Fruit fly (Drosophila melanogaster): ENCODE data around the gene Fer1HCH.

DNA sequence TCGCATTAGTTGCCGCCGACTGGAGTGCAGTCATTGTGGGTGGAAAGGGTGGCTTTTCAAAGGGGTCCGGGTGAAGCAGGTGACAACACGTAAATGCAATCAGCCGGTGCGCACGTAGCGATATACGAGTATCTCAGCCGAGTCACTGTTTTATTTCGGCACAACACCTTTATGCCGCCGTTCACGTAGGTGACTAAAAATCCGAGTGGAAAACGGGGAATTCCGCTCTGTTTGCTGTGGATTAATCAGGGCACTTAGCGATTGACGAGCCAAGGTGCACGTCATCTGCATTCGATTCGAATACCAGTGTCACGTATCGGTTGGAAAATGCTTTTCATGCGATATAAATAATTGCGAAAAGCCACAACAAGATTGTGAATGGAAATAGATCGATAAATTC, 18.5 kb upstream of the Fer1HCH start:
- TF ChIP-seq fru (GFP tag; optimal IDR thresholded peaks at IDR 0.05): no peak
- no peak for TF ChIP-seq Hr78 (GFP tag; optimal IDR thresholded peaks at IDR 0.05)
- no peak for TF ChIP-seq brk (GFP tag; optimal IDR thresholded peaks at IDR 0.05)
- TF ChIP-seq h (GFP tag; optimal IDR thresholded peaks at IDR 0.05): no peak
- no peak for TF ChIP-seq sage (GFP tag; optimal IDR thresholded peaks at IDR 0.05)
- no peak for TF ChIP-seq br (GFP tag; optimal IDR thresholded peaks at IDR 0.05)
- TF ChIP-seq dmrt93B (GFP tag; optimal IDR thresholded peaks at IDR 0.05): no peak
- TF ChIP-seq Hr83 (GFP tag; optimal IDR thresholded peaks at IDR 0.05; ENCODE audit: poor library complexity, severe bottlenecking): no peak

All from whole organism, wandering third instar larva.